Worm (Caenorhabditis elegans): ENCODE data around the gene col-118.

The col-118 gene

ce11 chrIV:8881181-8881580 lies 33.2 kb downstream of the col-118 start, which contains the start of gene C09G9.8:
Gene C09G9.8, plus strand, starts transcription at chrIV:8881481.
- TF ChIP-seq tra-1 (GFP tag; IDR thresholded peaks at IDR 0.05) (no peak), nhr-48 (tag; optimal IDR thresholded peaks at IDR 0.05) (no peak), nhr-11 (tag; optimal IDR thresholded peaks at IDR 0.05) (no peak), spr-3 (GFP tag; optimal IDR thresholded peaks at IDR 0.05) (no peak), attf-4 (tag; optimal IDR thresholded peaks at IDR 0.05) (no peak), snpc-4 (tag; optimal IDR thresholded peaks at IDR 0.05) (no peak), skn-1 (tag; optimal IDR thresholded peaks at IDR 0.05) (no peak), hif-1 (tag; optimal IDR thresholded peaks at IDR 0.05) (no peak), Y5F2A.4 (GFP tag; optimal IDR thresholded peaks at IDR 0.05) (no peak), hmg-1.1 (GFP tag; IDR thresholded peaks at IDR 0.05) (no peak), Y75B8A.6 (GFP tag; IDR thresholded peaks at IDR 0.05) (no peak)

- TF ChIP-seq lsy-2 (tag; optimal IDR thresholded peaks at IDR 0.05) = no peak
- TF ChIP-seq ceh-32 (tag; optimal IDR thresholded peaks at IDR 0.05; ENCODE audit: poor library complexity) = no peak
- no peak for TF ChIP-seq sdz-12 (GFP tag; optimal IDR thresholded peaks at IDR 0.05)
- TF ChIP-seq aha-1 (tag) = no peak
- no peak for TF ChIP-seq lin-1 (GFP tag; IDR thresholded peaks at IDR 0.05)
- TF ChIP-seq madf-5 (GFP tag; IDR thresholded peaks at IDR 0.05) = no peak
- TF ChIP-seq hlh-11 (tag; optimal IDR thresholded peaks at IDR 0.05) = no peak
- no peak for TF ChIP-seq skn-1 (tag; optimal IDR thresholded peaks at IDR 0.05)
- TF ChIP-seq nhr-28 (tag; optimal IDR thresholded peaks at IDR 0.05) = no peak
- no peak for TF ChIP-seq fkh-10 (GFP tag; optimal IDR thresholded peaks at IDR 0.05)
- no peak for TF ChIP-seq ceh-28 (tag; optimal IDR thresholded peaks at IDR 0.05)
- no peak for TF ChIP-seq hmg-1.1 (GFP tag; IDR thresholded peaks at IDR 0.05)
Observed at ce11 chrIV:8886228-8886627, 38.2 kb downstream of the col-118 start, which contains the start of gene C09G9.5. Gene C09G9.5, plus strand, starts transcription at chrIV:8886528.

DNA sequence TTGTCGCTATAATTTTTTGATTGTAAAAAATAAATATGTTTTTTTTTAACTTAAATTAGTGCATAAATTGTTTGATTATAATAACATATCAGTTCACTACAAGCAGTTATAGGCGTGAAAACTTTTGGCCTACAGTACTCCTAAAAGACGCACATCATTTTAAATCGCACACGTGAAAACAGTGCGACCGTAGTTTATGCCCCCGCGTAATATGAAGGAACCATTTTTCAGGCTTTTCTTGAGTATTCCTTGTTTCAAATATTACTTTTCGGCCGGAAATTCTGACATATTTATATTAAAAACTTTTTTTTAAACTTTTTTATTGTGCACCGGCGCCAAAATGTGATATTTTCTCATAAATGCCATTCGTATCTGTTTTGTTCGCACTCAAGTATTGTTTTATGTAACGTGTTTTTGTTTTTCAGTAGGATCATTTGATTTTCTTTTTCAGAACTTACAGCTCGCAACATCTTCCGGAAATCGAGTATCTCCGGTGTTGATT lies 40.6 kb downstream of the col-118 start, which contains the start of gene oma-1:
TSS of gene oma-1 (plus strand) at position 452 of the 502 bp plus-strand sequence.
- TF ChIP-seq F49E8.2 (tag; optimal IDR thresholded peaks at IDR 0.05; ENCODE audit: borderline replicate concordance) (peak; percentile 52), unc-130 (GFP tag; optimal IDR thresholded peaks at IDR 0.05) (peak; percentile 70), unc-62 (GFP tag; optimal IDR thresholded peaks at IDR 0.05 in 1 of 2) (peak in 1 of 2 experiments; percentile 42), unc-62 (tag; optimal IDR thresholded peaks at IDR 0.05) (no peak), lin-13 (GFP tag; optimal IDR thresholded peaks at IDR 0.05) (no peak)

- TF ChIP-seq ctbp-1 (GFP tag; IDR thresholded peaks at IDR 0.05) = no peak
- TF ChIP-seq snpc-1.2 (GFP tag; IDR thresholded peaks at IDR 0.05) = no peak
- TF ChIP-seq hlh-30 (tag; optimal IDR thresholded peaks at IDR 0.05; ENCODE audit: insufficient read depth) = peak; percentile 70
- TF ChIP-seq Y75B8A.6 (GFP tag; IDR thresholded peaks at IDR 0.05) = no peak
- TF ChIP-seq nhr-48 (tag; optimal IDR thresholded peaks at IDR 0.05) = peak; percentile 26
- no peak for TF ChIP-seq ztf-11 (tag; optimal IDR thresholded peaks at IDR 0.05)
- no peak for TF ChIP-seq ZK546.5 (tag; optimal IDR thresholded peaks at IDR 0.05)
- TF ChIP-seq T26A8.4 (GFP tag; IDR thresholded peaks at IDR 0.05) = peak; percentile 51; the same call in 1 of the 2 replicates
- TF ChIP-seq pha-4 (GFP tag; IDR thresholded peaks at IDR 0.05) = 0 out of 2 replicates have a peak, but pooled peaks have one; percentile 35
- TF ChIP-seq pha-4 (tag; optimal IDR thresholded peaks at IDR 0.05) = peak; percentile 61
- TF ChIP-seq T20F7.1 (GFP tag; optimal IDR thresholded peaks at IDR 0.05) = peak; percentile 79
- peak; percentile 35 for TF ChIP-seq F37D6.2 (tag; optimal IDR thresholded peaks at IDR 0.05)
- TF ChIP-seq spr-1 (tag; optimal IDR thresholded peaks at IDR 0.05) = peak; percentile 33
- peak; percentile 60 for TF ChIP-seq vab-7 (GFP tag; IDR thresholded peaks at IDR 0.05)
- TF ChIP-seq dpl-1 (GFP tag; optimal IDR thresholded peaks at IDR 0.05) = peak; percentile 86
- peak; percentile 22 for TF ChIP-seq zip-2 (tag; optimal IDR thresholded peaks at IDR 0.05)
- TF ChIP-seq lin-38 (GFP tag; IDR thresholded peaks at IDR 0.05) = peak; percentile 75
- peak in 1 of 2 experiments; percentile 88 for TF ChIP-seq lsy-2 (tag; optimal IDR thresholded peaks at IDR 0.05)
- TF ChIP-seq duxl-1 (tag; optimal IDR thresholded peaks at IDR 0.05; ENCODE audit: poor library complexity) = peak; percentile 35
- TF ChIP-seq lim-7 (GFP tag; IDR thresholded peaks at IDR 0.05) = no peak
- TF ChIP-seq pqm-1 (tag; optimal IDR thresholded peaks at IDR 0.05) = peak; percentile 1
- TF ChIP-seq dmd-6 (GFP tag; IDR thresholded peaks at IDR 0.05) = 0 out of 2 replicates have a peak, but pooled peaks have one; percentile 27
- TF ChIP-seq lin-13 (GFP tag; optimal IDR thresholded peaks at IDR 0.05) = peak; percentile 19
- peak; percentile 68 for TF ChIP-seq nhr-102 (tag; optimal IDR thresholded peaks at IDR 0.05)
Observed at ce11 chrIV:8891131-8891530, 43.1 kb downstream of the col-118 start, which contains the start of gene spr-2. Gene spr-2, plus strand, starts transcription at chrIV:8891462.
